Worm (Caenorhabditis elegans) whole organism, late embryonic: ENCODE results near the gene C50D2.7.

Source experiments
- hlh-30 ChIP-seq: sonication (generic microtip); optimal IDR thresholded peaks from 2 replicates; lab custom pipeline; 2017; ENCODE audit warnings: antibody characterized with exemption, missing genetic modification characterization, missing compliant biosample characterization; ENCODE audit not compliant: insufficient read depth
- lim-6 ChIP-seq: sonication (generic microtip); optimal IDR thresholded peaks from 2 replicates; lab custom pipeline; 2016; ENCODE audit warnings: missing genetic modification characterization, missing compliant biosample characterization
- pqm-1 ChIP-seq: sonication (generic microtip); optimal IDR thresholded peaks from 2 replicates; lab custom pipeline; 2016; ENCODE audit warnings: missing genetic modification characterization, missing compliant biosample characterization

DNA sequence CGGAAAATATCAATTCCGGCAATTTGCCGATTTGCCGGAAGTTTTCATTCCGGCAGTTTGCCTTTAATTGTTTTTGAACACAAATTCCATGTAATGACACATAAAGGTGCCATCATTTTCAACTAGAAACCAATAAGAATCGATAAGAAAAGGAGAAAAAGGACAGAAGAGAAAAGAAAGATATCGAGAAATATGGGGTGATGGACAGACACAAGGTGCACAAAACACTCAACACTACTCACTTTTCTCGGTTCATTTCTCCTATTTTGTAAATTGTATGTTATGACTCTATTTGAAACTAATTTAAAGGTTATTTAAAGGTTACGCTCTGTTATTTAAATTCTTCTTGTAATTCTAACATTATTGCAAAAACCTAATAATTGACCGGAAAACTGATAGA, 44.2 kb downstream of the C50D2.7 start:
- TF ChIP-seq lim-6 (tag; lab: Kevin White, UChicago) (no peak), hlh-30 (tag; lab: Kevin White, UChicago) (no peak), pqm-1 (tag; lab: Kevin White, UChicago) (no peak)
